Worm (Caenorhabditis elegans) whole organism, L4 larva: ENCODE results near the gene F38A1.11.
A peak's percentile ranks its signal among the peaks of the same experiment; 100 is the strongest.

Experiments used
- R02D3.7 ChIP-seq: fragments of 150-350 bp; sonication (generic microtip); optimal IDR thresholded peaks from 3 replicates; lab custom pipeline; 2014; ENCODE audit warnings: missing biosample characterization, missing genetic modification characterization
- T20F7.1 ChIP-seq: fragments of 200-800 bp; sonication (Bioruptor generic); optimal IDR thresholded peaks from 2 replicates; lab custom pipeline; 2018; ENCODE audit warnings: mild to moderate bottlenecking, missing genetic modification characterization, missing compliant biosample characterization
- T26A8.4 ChIP-seq: fragments of 200-800 bp; sonication (Bioruptor generic); IDR thresholded peaks from 2 replicates; pipeline ENCODE4 v1.3.6; 2022; ENCODE audit warnings: missing genetic modification characterization, missing compliant biosample characterization
- Y48G9A.11 ChIP-seq: fragments of 200-800 bp; sonication (Bioruptor generic); IDR thresholded peaks from 2 replicates; pipeline ENCODE4 v1.3.6; 2022; ENCODE audit warnings: missing genetic modification reagents, missing genetic modification characterization, missing compliant biosample characterization
- ceh-28 ChIP-seq: fragments of 150-350 bp; optimal IDR thresholded peaks from 2 replicates; lab custom pipeline; 2014; ENCODE audit warnings: missing biosample characterization, missing genetic modification reagents, missing genetic modification characterization
- ceh-44 ChIP-seq: fragments of 200-800 bp; sonication (Bioruptor generic); IDR thresholded peaks from 2 replicates; pipeline ENCODE4 v1.3.6; 2022; ENCODE audit warnings: missing genetic modification reagents, missing genetic modification characterization, missing compliant biosample characterization
- ces-1 ChIP-seq: fragments of 150-350 bp; sonication (generic microtip); optimal IDR thresholded peaks from 4 replicates; lab custom pipeline; 2014; ENCODE audit warnings: missing biosample characterization, missing genetic modification reagents, missing genetic modification characterization
- daf-16 ChIP-seq, 3 experiments: sonication (generic microtip); optimal IDR thresholded peaks; 2 replicates each; lab custom pipeline; 2016 to 2017; ENCODE audit warnings: missing genetic modification characterization in 3 of 3, missing genetic modification reagents in 3 of 3, mild to moderate bottlenecking in 2 of 3, missing compliant biosample characterization in 2 of 3, missing biosample characterization in 1 of 3, moderate library complexity in 1 of 3
- dmd-6 ChIP-seq: fragments of 200-800 bp; sonication (Bioruptor generic); IDR thresholded peaks from 2 replicates; pipeline ENCODE4 v1.3.6; 2022; ENCODE audit warnings: missing genetic modification reagents, missing genetic modification characterization, missing compliant biosample characterization
- dmd-8 ChIP-seq: fragments of 200-800 bp; sonication (Bioruptor generic); IDR thresholded peaks from 2 replicates; pipeline ENCODE4 v1.3.6; 2022; ENCODE audit warnings: missing genetic modification characterization, missing compliant biosample characterization
- dpl-1 ChIP-seq: fragments of 150-350 bp; optimal IDR thresholded peaks from 2 replicates; lab custom pipeline; 2014; ENCODE audit warnings: missing biosample characterization, missing genetic modification reagents, missing genetic modification characterization
- dve-1 ChIP-seq: sonication (generic microtip); optimal IDR thresholded peaks from 2 replicates; lab custom pipeline; 2017; ENCODE audit warnings: antibody characterized with exemption, mild to moderate bottlenecking, missing genetic modification characterization, missing compliant biosample characterization; ENCODE audit not compliant: insufficient read depth
- fos-1 ChIP-seq: fragments of 150-350 bp; optimal IDR thresholded peaks from 2 replicates; lab custom pipeline; 2014; ENCODE audit warnings: missing biosample characterization, missing genetic modification characterization
- hlh-11 ChIP-seq: fragments of 200-800 bp; sonication (Bioruptor generic); optimal IDR thresholded peaks from 2 replicates; lab custom pipeline; 2018; ENCODE audit warnings: mild to moderate bottlenecking, missing genetic modification characterization, missing compliant biosample characterization
- hlh-30 ChIP-seq: sonication (generic microtip); optimal IDR thresholded peaks from 2 replicates; lab custom pipeline; 2017; ENCODE audit warnings: antibody characterized with exemption, mild to moderate bottlenecking, missing genetic modification characterization, missing compliant biosample characterization; ENCODE audit not compliant: insufficient read depth
- hmg-1.1 ChIP-seq: fragments of 200-800 bp; sonication (Bioruptor generic); IDR thresholded peaks from 2 replicates; pipeline ENCODE4 v1.3.6; 2022; ENCODE audit warnings: missing genetic modification reagents, missing genetic modification characterization, missing compliant biosample characterization
- lin-1 ChIP-seq: fragments of 200-800 bp; sonication (Bioruptor generic); IDR thresholded peaks from 2 replicates; pipeline ENCODE4 v1.3.6; 2022; ENCODE audit warnings: missing genetic modification reagents, missing genetic modification characterization, missing compliant biosample characterization
- lin-13 ChIP-seq: fragments of 150-350 bp; optimal IDR thresholded peaks from 2 replicates; lab custom pipeline; 2014; ENCODE audit warnings: missing biosample characterization, missing genetic modification reagents, missing genetic modification characterization
- lin-38 ChIP-seq: fragments of 200-800 bp; sonication (Bioruptor generic); IDR thresholded peaks from 2 replicates; pipeline ENCODE4 v1.3.6; 2022; ENCODE audit warnings: missing genetic modification reagents, missing genetic modification characterization, missing compliant biosample characterization
- mxl-3 ChIP-seq: fragments of 200-800 bp; sonication (Bioruptor generic); optimal IDR thresholded peaks from 2 replicates; lab custom pipeline; 2018; ENCODE audit warnings: mild to moderate bottlenecking, missing genetic modification characterization, missing compliant biosample characterization
- nhr-10 ChIP-seq: fragments of 150-350 bp; optimal IDR thresholded peaks from 2 replicates; lab custom pipeline; 2014; ENCODE audit warnings: missing biosample characterization, missing genetic modification characterization
- nhr-11 ChIP-seq: fragments of 150-350 bp; optimal IDR thresholded peaks from 2 replicates; lab custom pipeline; 2014; ENCODE audit warnings: missing biosample characterization, missing genetic modification characterization
- nhr-25 ChIP-seq: sonication (generic microtip); optimal IDR thresholded peaks from 2 replicates; lab custom pipeline; 2017; ENCODE audit warnings: missing genetic modification characterization, mild to moderate bottlenecking, missing compliant biosample characterization, antibody characterized with exemption, moderate library complexity, borderline replicate concordance; ENCODE audit not compliant: insufficient read depth
- nhr-28 ChIP-seq: fragments of 150-350 bp; optimal IDR thresholded peaks from 2 replicates; lab custom pipeline; 2014; ENCODE audit warnings: missing biosample characterization, missing genetic modification characterization
- nhr-41 ChIP-seq: fragments of 200-800 bp; sonication (Bioruptor generic); IDR thresholded peaks from 2 replicates; pipeline ENCODE4 v1.3.6; 2022; ENCODE audit warnings: missing genetic modification reagents, missing genetic modification characterization, missing compliant biosample characterization
- nhr-42 ChIP-seq: fragments of 200-800 bp; sonication (Bioruptor generic); IDR thresholded peaks from 2 replicates; pipeline ENCODE4 v1.3.6; 2022; ENCODE audit warnings: missing genetic modification characterization, missing compliant biosample characterization
- nhr-77 ChIP-seq: fragments of 150-350 bp; optimal IDR thresholded peaks from 2 replicates; lab custom pipeline; 2014; ENCODE audit warnings: missing biosample characterization, missing genetic modification characterization
- php-3 ChIP-seq: fragments of 200-800 bp; sonication (Bioruptor generic); IDR thresholded peaks from 2 replicates; pipeline ENCODE4 v1.3.6; 2022; ENCODE audit warnings: missing genetic modification reagents, missing genetic modification characterization, missing compliant biosample characterization
- pqm-1 ChIP-seq: sonication (generic microtip); optimal IDR thresholded peaks from 2 replicates; lab custom pipeline; 2017; ENCODE audit warnings: missing biosample characterization, missing genetic modification characterization
- saeg-2 ChIP-seq: fragments of 200-800 bp; sonication (Bioruptor generic); IDR thresholded peaks from 2 replicates; pipeline ENCODE4 v1.3.6; 2022; ENCODE audit warnings: missing genetic modification reagents, missing genetic modification characterization, missing compliant biosample characterization
- sdz-12 ChIP-seq: fragments of 200-800 bp; sonication (Bioruptor generic); optimal IDR thresholded peaks from 2 replicates; lab custom pipeline; 2018; ENCODE audit warnings: mild to moderate bottlenecking, missing genetic modification characterization, missing compliant biosample characterization
- set-16 ChIP-seq: fragments of 200-800 bp; sonication (Bioruptor generic); IDR thresholded peaks from 2 replicates; pipeline ENCODE4 v1.3.6; 2022; ENCODE audit warnings: missing genetic modification reagents, missing genetic modification characterization, missing compliant biosample characterization
- spr-1 ChIP-seq: sonication (generic microtip); optimal IDR thresholded peaks from 2 replicates; lab custom pipeline; 2016; ENCODE audit warnings: mild to moderate bottlenecking, missing genetic modification characterization, missing compliant biosample characterization
- spr-3 ChIP-seq: fragments of 200-800 bp; sonication (Bioruptor generic); optimal IDR thresholded peaks from 2 replicates; lab custom pipeline; 2018; ENCODE audit warnings: mild to moderate bottlenecking, missing genetic modification characterization, missing compliant biosample characterization
- tra-1 ChIP-seq: fragments of 200-800 bp; sonication (Bioruptor generic); IDR thresholded peaks from 2 replicates; pipeline ENCODE4 v1.3.6; 2022; ENCODE audit warnings: missing genetic modification reagents, missing genetic modification characterization, missing compliant biosample characterization
- unc-130 ChIP-seq: sonication (generic microtip); optimal IDR thresholded peaks from 2 replicates; lab custom pipeline; 2016; ENCODE audit warnings: missing genetic modification reagents, missing genetic modification characterization, missing compliant biosample characterization
- unc-39 ChIP-seq: sonication (generic microtip); optimal IDR thresholded peaks from 2 replicates; lab custom pipeline; 2017; ENCODE audit warnings: missing biosample characterization, missing genetic modification characterization
- unc-62 ChIP-seq, 3 experiments: fragments of 150-350 bp in 1 of 3; sonication (generic microtip); optimal IDR thresholded peaks in 2 of 3; peaks in 1 of 3; 1 replicate in 1 of 3; 2 replicates in 2 of 3; lab custom pipeline; 2014 to 2017; ENCODE audit warnings: missing biosample characterization in 3 of 3, missing genetic modification characterization in 3 of 3, missing genetic modification reagents in 3 of 3, missing genotype in 1 of 3
- zip-11 ChIP-seq: fragments of 200-800 bp; sonication (Bioruptor generic); IDR thresholded peaks from 2 replicates; pipeline ENCODE4 v1.3.6; 2022; ENCODE audit warnings: missing genetic modification characterization, missing compliant biosample characterization
- ztf-7 ChIP-seq: fragments of 150-350 bp; optimal IDR thresholded peaks from 2 replicates; lab custom pipeline; 2014; ENCODE audit warnings: missing biosample characterization, missing genetic modification characterization

F38A1.11 gene

DNA sequence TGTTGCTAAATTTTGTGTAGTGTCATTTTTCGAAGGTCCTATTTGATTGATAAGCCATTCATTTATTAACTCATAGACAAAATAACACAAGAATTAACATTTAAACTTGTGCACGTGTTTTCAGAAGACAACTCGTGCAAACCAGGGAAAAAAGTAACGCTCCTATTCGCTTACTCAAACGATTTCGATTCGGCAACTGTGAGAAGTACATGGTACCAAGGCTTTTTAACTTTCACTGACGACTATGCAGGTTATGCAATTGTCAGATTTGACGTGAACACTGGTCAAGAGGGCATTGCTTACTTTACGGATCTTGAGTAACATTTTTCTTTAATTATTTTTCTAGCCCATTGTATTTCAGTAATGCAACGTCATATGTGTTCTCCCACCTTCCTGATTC is 14.7 kb downstream of the F38A1.11 start:
- TF ChIP-seq spr-1 (tag; lab: Kevin White, UChicago) (no peak), unc-62 (GFP tag; optimal IDR thresholded peaks at IDR 0.05 in 1 of 2; lab: Kevin White, UChicago) (peak in 1 of 2 experiments; percentile 97), unc-62 (tag; optimal IDR thresholded peaks at IDR 0.05; lab: Kevin White, UChicago) (no peak)

DNA sequence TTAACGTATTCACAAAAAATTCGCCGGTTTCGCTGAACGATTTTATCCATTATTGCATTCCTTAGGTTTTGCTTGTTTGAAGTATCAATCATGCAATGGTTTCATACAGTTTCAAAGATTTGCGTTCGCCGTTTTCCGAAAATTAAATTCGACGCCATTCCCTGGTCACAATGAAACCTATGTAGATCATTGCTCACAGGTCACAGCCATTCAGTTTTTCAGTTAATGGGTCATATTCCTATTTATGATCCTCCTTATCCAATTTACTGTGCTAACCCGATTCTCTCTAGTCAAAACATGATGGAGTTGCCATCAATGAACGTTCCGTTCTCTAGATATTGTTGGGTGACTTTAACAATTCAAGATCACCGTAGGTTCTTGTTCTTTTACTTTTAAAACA is 17.7 kb downstream of the F38A1.11 start, which contains the start of gene F38A1.13:
Gene F38A1.13 (plus strand): TSS at position 301 of the 400 bp plus-strand sequence.
- TF ChIP-seq lin-38 (GFP tag; lab: Robert Waterston, UW) (no peak), saeg-2 (GFP tag; lab: Robert Waterston, UW) (no peak)

DNA sequence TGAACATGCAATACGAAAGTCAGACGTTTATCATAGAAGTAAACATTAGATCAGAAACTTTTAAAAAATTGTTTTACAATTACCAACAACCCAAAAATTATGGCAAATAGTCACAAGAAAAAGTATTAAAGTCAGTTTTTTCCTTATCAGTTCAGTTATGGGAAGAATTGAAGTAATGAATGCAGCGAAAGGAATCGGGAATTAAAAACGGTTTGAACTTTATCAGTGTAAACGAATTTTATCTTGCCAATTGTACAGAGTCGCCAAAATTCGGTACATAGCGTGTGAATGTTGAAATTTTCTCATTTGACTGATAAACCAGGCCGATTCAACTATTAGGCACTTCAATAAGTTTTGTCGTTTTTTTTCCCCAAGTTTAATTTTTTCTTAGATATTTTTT is 19.0 kb downstream of the F38A1.11 start:
- TF ChIP-seq dve-1 (tag; lab: Kevin White, UChicago) (peak; percentile 67), pqm-1 (tag; lab: Kevin White, UChicago) (peak; percentile 98), daf-16 (GFP tag; optimal IDR thresholded peaks at IDR 0.05; lab: Kevin White, UChicago) (no peak), daf-16 (tag; optimal IDR thresholded peaks at IDR 0.05; lab: Kevin White, UChicago) (peak; percentile 71), fos-1 (tag; lab: Kevin White, UChicago) (no peak), hlh-11 (tag; lab: Kevin White, UChicago) (peak; percentile 63), unc-39 (tag; lab: Kevin White, UChicago) (no peak), R02D3.7 (tag; lab: Kevin White, UChicago) (no peak), lin-1 (GFP tag; lab: Robert Waterston, UW) (0 out of 2 replicates have a peak, but pooled peaks have one; percentile 11), spr-3 (GFP tag; lab: Kevin White, UChicago) (no peak), nhr-28 (tag; lab: Kevin White, UChicago) (peak; percentile 78), dmd-6 (GFP tag; lab: Robert Waterston, UW) (peak; percentile 85), nhr-77 (tag; lab: Kevin White, UChicago) (peak; percentile 73), php-3 (GFP tag; lab: Robert Waterston, UW) (peak; percentile 68)

ce11 chrIV:1266724-1267123 is 19.5 kb downstream of the F38A1.11 start, which contains the start of gene clec-170:
TSS of gene clec-170 (plus strand) at chrIV:1266866.
- TF ChIP-seq ceh-44 = no peak
- peak; percentile 56 for TF ChIP-seq nhr-28 (tag; lab: Kevin White, UChicago)
- TF ChIP-seq dmd-6 (GFP tag; lab: Robert Waterston, UW) = peak; percentile 58
- no peak for TF ChIP-seq unc-39 (tag; lab: Kevin White, UChicago)
- no peak for TF ChIP-seq T26A8.4 (GFP tag; lab: Robert Waterston, UW)
- TF ChIP-seq dmd-8 (GFP tag; lab: Robert Waterston, UW) = no peak
- TF ChIP-seq nhr-25 = no peak
- peak; percentile 81 for TF ChIP-seq pqm-1 (tag; lab: Kevin White, UChicago)
- TF ChIP-seq hlh-11 (tag; lab: Kevin White, UChicago) = no peak
- TF ChIP-seq saeg-2 (GFP tag; lab: Robert Waterston, UW) = no peak
- TF ChIP-seq lin-38 (GFP tag; lab: Robert Waterston, UW) = no peak
- no peak for TF ChIP-seq ztf-7
- no peak for TF ChIP-seq Y48G9A.11 (GFP tag; lab: Robert Waterston, UW)

- no peak for TF ChIP-seq nhr-10 (tag; lab: Kevin White, UChicago)
- TF ChIP-seq mxl-3 (GFP tag; lab: Kevin White, UChicago) = peak; percentile 76
- TF ChIP-seq tra-1 (GFP tag; lab: Robert Waterston, UW) = no peak
- TF ChIP-seq ztf-7 = peak; percentile 13
- TF ChIP-seq dpl-1 (GFP tag; lab: Kevin White, UChicago) = peak; percentile 79
- TF ChIP-seq unc-130 (GFP tag; lab: Kevin White, UChicago) = peak; percentile 8
- peak; percentile 61 for TF ChIP-seq set-16 (GFP tag; lab: Robert Waterston, UW)
- TF ChIP-seq ceh-28 (tag; lab: Kevin White, UChicago) = no peak
- TF ChIP-seq php-3 (GFP tag; lab: Robert Waterston, UW) = no peak
- no peak for TF ChIP-seq nhr-41 (GFP tag; lab: Robert Waterston, UW)
- peak; percentile 54; the same call in 1 of the 2 replicates for TF ChIP-seq Y48G9A.11 (GFP tag; lab: Robert Waterston, UW)
- TF ChIP-seq zip-11 (GFP tag; lab: Robert Waterston, UW) = no peak
- peak; percentile 79 for TF ChIP-seq hmg-1.1 (GFP tag; lab: Robert Waterston, UW)
- TF ChIP-seq unc-62 (GFP tag; optimal IDR thresholded peaks at IDR 0.05 in 1 of 2; lab: Kevin White, UChicago) = peak in 1 of 2 experiments; percentile 57
- TF ChIP-seq unc-62 (tag; optimal IDR thresholded peaks at IDR 0.05; lab: Kevin White, UChicago) = no peak
- TF ChIP-seq nhr-11 (tag; lab: Kevin White, UChicago) = peak; percentile 27
- TF ChIP-seq sdz-12 (GFP tag; lab: Kevin White, UChicago) = no peak
- TF ChIP-seq hlh-30 (tag; lab: Kevin White, UChicago) = peak; percentile 95
- TF ChIP-seq T20F7.1 (GFP tag; lab: Kevin White, UChicago) = peak; percentile 75
- no peak for TF ChIP-seq nhr-42 (GFP tag; lab: Robert Waterston, UW)
- peak; percentile 50 for TF ChIP-seq lin-13 (GFP tag; lab: Kevin White, UChicago)
- TF ChIP-seq ces-1 (GFP tag; lab: Kevin White, UChicago) = no peak
Measured at ce11 chrIV:1274583-1274982, 27.4 kb downstream of the F38A1.11 start, which contains the start of gene C09E9.1. TSS of gene C09E9.1 (plus strand) at chrIV:1274868.
